Worm (Caenorhabditis elegans): ENCODE results near the gene istr-1.

DNA sequence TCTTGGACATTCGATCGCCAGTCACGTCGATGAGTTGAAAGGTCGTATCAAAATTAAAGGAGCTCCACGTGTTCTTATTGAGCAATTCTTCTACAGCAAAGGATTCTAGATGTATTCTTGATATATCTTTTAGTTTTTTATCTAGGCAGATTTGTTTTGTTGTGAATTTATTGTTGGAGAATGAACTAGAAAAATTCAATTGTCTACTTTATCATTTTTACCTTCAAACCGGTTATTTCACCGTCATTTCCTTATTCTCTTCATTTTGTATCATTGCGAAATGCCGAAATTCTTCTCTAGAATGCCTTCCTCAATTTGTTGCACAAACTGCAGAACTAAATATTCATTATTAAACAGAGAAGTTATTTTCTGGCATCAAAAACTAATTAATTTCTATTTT is 31.6 kb downstream of the istr-1 start, which contains the start of gene R11D1.10:
- TF ChIP-seq lim-6 (tag; optimal IDR thresholded peaks at IDR 0.05): no peak
- no peak for TF ChIP-seq Y22D7AL.16 (tag; optimal IDR thresholded peaks at IDR 0.05)
- TF ChIP-seq lin-11 (tag; optimal IDR thresholded peaks at IDR 0.05): no peak
- TF ChIP-seq ceh-14 (tag; optimal IDR thresholded peaks at IDR 0.05): no peak
- no peak for TF ChIP-seq pha-4 (tag; optimal IDR thresholded peaks at IDR 0.05)
- TF ChIP-seq ama-1 (optimal IDR thresholded peaks at IDR 0.05): no peak
- no peak for TF ChIP-seq ceh-24 (tag; optimal IDR thresholded peaks at IDR 0.05)
- no peak for TF ChIP-seq ceh-6 (GFP tag; optimal IDR thresholded peaks at IDR 0.05)
- no peak for TF ChIP-seq F13H6.1 (tag; optimal IDR thresholded peaks at IDR 0.05)
- TF ChIP-seq hlh-30 (tag; optimal IDR thresholded peaks at IDR 0.05; ENCODE audit: insufficient read depth): no peak
- no peak for TF ChIP-seq npax-4 (tag; optimal IDR thresholded peaks at IDR 0.05)
- TF ChIP-seq ceh-30 (tag; optimal IDR thresholded peaks at IDR 0.05): no peak
- no peak for TF ChIP-seq nhr-232 (tag; optimal IDR thresholded peaks at IDR 0.05)
